Worm (Caenorhabditis elegans) whole organism, late embryonic: ENCODE data around the gene T19C4.1.

ENCODE experiments used
- C38D4.7 ChIP-seq: fragments of 200-800 bp; sonication (Bioruptor generic); optimal IDR thresholded peaks from 2 replicates; lab custom pipeline; 2018; ENCODE audit warnings: mild to moderate bottlenecking, missing genetic modification characterization, moderate library complexity, missing compliant biosample characterization
- F13H6.1 ChIP-seq: sonication (generic microtip); optimal IDR thresholded peaks from 2 replicates; lab custom pipeline; 2016; ENCODE audit warnings: missing genetic modification characterization, missing compliant biosample characterization
- T23F11.4 ChIP-seq: fragments of 200-800 bp; sonication (Bioruptor generic); optimal IDR thresholded peaks from 2 replicates; lab custom pipeline; 2018; ENCODE audit warnings: mild to moderate bottlenecking, missing genetic modification characterization, missing compliant biosample characterization
- Y22D7AL.16 ChIP-seq: sonication (generic microtip); optimal IDR thresholded peaks from 2 replicates; lab custom pipeline; 2016; ENCODE audit warnings: missing genetic modification characterization, missing compliant biosample characterization
- ahr-1 ChIP-seq: sonication (generic microtip); optimal IDR thresholded peaks from 2 replicates; lab custom pipeline; 2016; ENCODE audit warnings: missing genetic modification characterization, missing compliant biosample characterization
- ceh-14 ChIP-seq: sonication (generic microtip); optimal IDR thresholded peaks from 2 replicates; lab custom pipeline; 2016; ENCODE audit warnings: missing genotype, missing genetic modification characterization, missing compliant biosample characterization
- ceh-24 ChIP-seq: sonication (generic microtip); optimal IDR thresholded peaks from 2 replicates; lab custom pipeline; 2016; ENCODE audit warnings: mild to moderate bottlenecking, missing genetic modification characterization, missing compliant biosample characterization
- ceh-30 ChIP-seq: fragments of 150-350 bp; optimal IDR thresholded peaks from 2 replicates; lab custom pipeline; 2014; ENCODE audit warnings: missing biosample characterization, missing genetic modification characterization
- ceh-34 ChIP-seq: sonication (generic microtip); optimal IDR thresholded peaks from 2 replicates; lab custom pipeline; 2016; ENCODE audit warnings: mild to moderate bottlenecking, missing genetic modification characterization, missing compliant biosample characterization
- ceh-45 ChIP-seq: fragments of 200-800 bp; sonication (Bioruptor generic); IDR thresholded peaks from 2 replicates; pipeline ENCODE4 v1.3.6; 2022; ENCODE audit warnings: missing genetic modification reagents, missing genetic modification characterization, missing compliant biosample characterization
- ceh-48 ChIP-seq: sonication (generic microtip); optimal IDR thresholded peaks from 2 replicates; lab custom pipeline; 2016; ENCODE audit warnings: missing genetic modification characterization, inconsistent platforms, missing compliant biosample characterization
- ceh-6 ChIP-seq: fragments of 200-800 bp; sonication (Bioruptor generic); optimal IDR thresholded peaks from 2 replicates; lab custom pipeline; 2018; ENCODE audit warnings: mild to moderate bottlenecking, missing genetic modification characterization, missing compliant biosample characterization
- elt-2 ChIP-seq: sonication (generic microtip); optimal IDR thresholded peaks from 2 replicates; lab custom pipeline; 2016; ENCODE audit warnings: missing genetic modification reagents, missing genetic modification characterization, missing compliant biosample characterization
- hlh-13 ChIP-seq: fragments of 200-800 bp; sonication (Bioruptor generic); optimal IDR thresholded peaks from 2 replicates; lab custom pipeline; 2018; ENCODE audit warnings: mild to moderate bottlenecking, missing genetic modification characterization, missing compliant biosample characterization
- hlh-30 ChIP-seq: sonication (generic microtip); optimal IDR thresholded peaks from 2 replicates; lab custom pipeline; 2017; ENCODE audit warnings: antibody characterized with exemption, missing genetic modification characterization, missing compliant biosample characterization; ENCODE audit not compliant: insufficient read depth
- hlh-6 ChIP-seq: sonication (generic microtip); optimal IDR thresholded peaks from 2 replicates; lab custom pipeline; 2016; ENCODE audit warnings: missing genotype, missing genetic modification characterization, missing compliant biosample characterization
- hlh-8 ChIP-seq: sonication (generic microtip); optimal IDR thresholded peaks from 2 replicates; lab custom pipeline; 2016; ENCODE audit warnings: missing genotype, missing genetic modification characterization, missing compliant biosample characterization
- lim-6 ChIP-seq: sonication (generic microtip); optimal IDR thresholded peaks from 2 replicates; lab custom pipeline; 2016; ENCODE audit warnings: missing genetic modification characterization, missing compliant biosample characterization
- lin-11 ChIP-seq: fragments of 200-800 bp; sonication (Bioruptor generic); optimal IDR thresholded peaks from 2 replicates; lab custom pipeline; 2018; ENCODE audit warnings: mild to moderate bottlenecking, missing genetic modification characterization, missing compliant biosample characterization
- madf-2 ChIP-seq: sonication (generic microtip); optimal IDR thresholded peaks from 2 replicates; lab custom pipeline; 2017; ENCODE audit warnings: missing genetic modification characterization, missing compliant biosample characterization
- nfya-1 ChIP-seq: sonication (generic microtip); optimal IDR thresholded peaks from 2 replicates; lab custom pipeline; 2017; ENCODE audit warnings: missing genetic modification characterization, mild to moderate bottlenecking, missing compliant biosample characterization, antibody characterized with exemption, moderate library complexity
- nhr-11 ChIP-seq: fragments of 150-350 bp; optimal IDR thresholded peaks from 2 replicates; lab custom pipeline; 2014; ENCODE audit warnings: missing biosample characterization, missing genetic modification characterization
- nhr-232 ChIP-seq: sonication (generic microtip); optimal IDR thresholded peaks from 2 replicates; lab custom pipeline; 2016; ENCODE audit warnings: missing genetic modification characterization, missing compliant biosample characterization
- pag-3 ChIP-seq: sonication (generic microtip); optimal IDR thresholded peaks from 2 replicates; lab custom pipeline; 2016; ENCODE audit warnings: missing compliant biosample characterization, missing genetic modification characterization, borderline replicate concordance
- pax-1 ChIP-seq: fragments of 150-350 bp; optimal IDR thresholded peaks from 2 replicates; lab custom pipeline; 2014; ENCODE audit warnings: missing biosample characterization, missing genetic modification characterization
- pha-2 ChIP-seq: sonication (generic microtip); optimal IDR thresholded peaks from 2 replicates; lab custom pipeline; 2017; ENCODE audit warnings: mild to moderate bottlenecking, missing genetic modification characterization, missing compliant biosample characterization
- pros-1 ChIP-seq: fragments of 150-350 bp; optimal IDR thresholded peaks from 2 replicates; lab custom pipeline; 2014; ENCODE audit warnings: missing biosample characterization, missing genetic modification reagents, missing genetic modification characterization
- ref-2 ChIP-seq: sonication (generic microtip); optimal IDR thresholded peaks from 2 replicates; lab custom pipeline; 2016; ENCODE audit warnings: missing genetic modification characterization, missing compliant biosample characterization
- rnt-1 ChIP-seq: sonication (generic microtip); optimal IDR thresholded peaks from 2 replicates; lab custom pipeline; 2016; ENCODE audit warnings: missing genetic modification characterization, missing compliant biosample characterization
- sdc-2 ChIP-seq: sonication (generic microtip); optimal IDR thresholded peaks from 2 replicates; lab custom pipeline; 2016; ENCODE audit warnings: missing genotype, missing genetic modification characterization, missing compliant biosample characterization
- tbx-7 ChIP-seq: sonication (generic microtip); optimal IDR thresholded peaks from 2 replicates; lab custom pipeline; 2016; ENCODE audit warnings: missing genotype, missing genetic modification characterization, missing compliant biosample characterization
- ttx-3 ChIP-seq: sonication (generic microtip); optimal IDR thresholded peaks from 2 replicates; lab custom pipeline; 2016; ENCODE audit warnings: missing genetic modification reagents, missing genetic modification characterization, missing compliant biosample characterization
- unc-42 ChIP-seq: sonication (generic microtip); optimal IDR thresholded peaks from 2 replicates; lab custom pipeline; 2016; ENCODE audit warnings: missing genotype, missing genetic modification characterization, missing compliant biosample characterization
- unc-55 ChIP-seq: sonication (generic microtip); optimal IDR thresholded peaks from 2 replicates; lab custom pipeline; 2017; ENCODE audit warnings: missing biosample characterization, missing genetic modification reagents, missing genetic modification characterization
- unc-86 ChIP-seq: sonication (generic microtip); optimal IDR thresholded peaks from 2 replicates; lab custom pipeline; 2016; ENCODE audit warnings: missing genetic modification characterization, missing compliant biosample characterization
- zip-5 ChIP-seq: sonication (generic microtip); optimal IDR thresholded peaks from 2 replicates; lab custom pipeline; 2016; ENCODE audit warnings: missing genetic modification characterization, missing compliant biosample characterization

The T19C4.1 gene

DNA sequence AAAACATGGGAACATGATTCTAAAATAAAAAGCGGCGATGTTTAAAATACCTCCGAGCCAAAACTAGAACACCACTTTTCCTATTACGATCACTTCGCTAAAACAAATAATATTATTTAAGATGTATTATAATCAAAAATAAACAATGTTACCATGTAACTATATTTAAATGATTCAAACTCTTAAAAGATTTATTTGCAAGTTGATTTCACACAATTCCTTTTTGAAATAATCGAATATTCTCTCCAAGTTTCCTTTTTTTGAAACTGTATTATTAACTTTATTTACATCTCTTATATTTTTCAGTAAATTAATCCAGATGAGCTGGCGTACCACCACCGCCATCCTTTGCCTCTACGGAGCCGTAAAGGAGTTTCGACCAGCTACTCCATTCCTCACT lies 8.3 kb upstream of the T19C4.1 start, which contains the start of gene folt-1:
Gene folt-1, plus strand, starts transcription at position 301 of the 400 bp plus-strand sequence.
- TF ChIP-seq unc-55 (no peak), pag-3 (tag; lab: Kevin White, UChicago) (no peak), ceh-24 (tag; lab: Kevin White, UChicago) (no peak), ahr-1 (tag; lab: Kevin White, UChicago) (no peak), zip-5 (no peak), ceh-45 (GFP tag; lab: Robert Waterston, UW) (no peak), C38D4.7 (GFP tag; lab: Kevin White, UChicago) (no peak), hlh-6 (no peak), ceh-30 (tag; lab: Kevin White, UChicago) (no peak), ttx-3 (tag; lab: Kevin White, UChicago) (no peak), pros-1 (no peak), unc-42 (tag; lab: Kevin White, UChicago) (no peak), nhr-11 (tag; lab: Kevin White, UChicago) (no peak), sdc-2 (tag; lab: Kevin White, UChicago) (no peak), lim-6 (tag; lab: Kevin White, UChicago) (no peak), nfya-1 (tag; lab: Kevin White, UChicago) (no peak), madf-2 (tag; lab: Kevin White, UChicago) (no peak), ceh-48 (no peak), unc-86 (tag; lab: Kevin White, UChicago) (no peak)

DNA sequence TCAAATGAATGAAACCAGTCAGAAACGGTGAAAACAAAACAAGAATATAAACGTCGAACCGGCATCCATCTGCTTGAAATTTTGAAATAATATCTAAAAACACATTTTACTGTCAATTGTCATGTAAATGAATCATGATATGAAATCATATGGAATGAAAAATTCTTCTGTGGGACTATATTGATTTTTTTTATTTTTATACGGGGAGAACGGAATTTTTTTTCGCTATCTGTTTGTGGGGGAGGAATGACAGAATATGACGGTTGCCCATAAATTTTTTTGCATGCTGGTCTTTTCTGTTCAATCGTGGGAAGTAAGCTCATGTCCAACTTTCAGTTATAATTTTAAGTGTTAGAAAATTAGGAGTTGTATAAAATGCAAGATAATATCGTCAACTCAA lies 4.8 kb upstream of the T19C4.1 start, which contains the start of gene C06H2.7:
Gene C06H2.7, minus strand, starts transcription at position 101 of the 400 bp plus-strand sequence.
- TF ChIP-seq unc-86 (tag; lab: Kevin White, UChicago) (no peak), pha-2 (tag; lab: Kevin White, UChicago) (no peak), nhr-11 (tag; lab: Kevin White, UChicago) (no peak), Y22D7AL.16 (tag; lab: Kevin White, UChicago) (no peak), lin-11 (tag; lab: Kevin White, UChicago) (no peak), ceh-6 (GFP tag; lab: Kevin White, UChicago) (no peak), elt-2 (tag; lab: Kevin White, UChicago) (no peak), ref-2 (tag; lab: Kevin White, UChicago) (no peak)

DNA sequence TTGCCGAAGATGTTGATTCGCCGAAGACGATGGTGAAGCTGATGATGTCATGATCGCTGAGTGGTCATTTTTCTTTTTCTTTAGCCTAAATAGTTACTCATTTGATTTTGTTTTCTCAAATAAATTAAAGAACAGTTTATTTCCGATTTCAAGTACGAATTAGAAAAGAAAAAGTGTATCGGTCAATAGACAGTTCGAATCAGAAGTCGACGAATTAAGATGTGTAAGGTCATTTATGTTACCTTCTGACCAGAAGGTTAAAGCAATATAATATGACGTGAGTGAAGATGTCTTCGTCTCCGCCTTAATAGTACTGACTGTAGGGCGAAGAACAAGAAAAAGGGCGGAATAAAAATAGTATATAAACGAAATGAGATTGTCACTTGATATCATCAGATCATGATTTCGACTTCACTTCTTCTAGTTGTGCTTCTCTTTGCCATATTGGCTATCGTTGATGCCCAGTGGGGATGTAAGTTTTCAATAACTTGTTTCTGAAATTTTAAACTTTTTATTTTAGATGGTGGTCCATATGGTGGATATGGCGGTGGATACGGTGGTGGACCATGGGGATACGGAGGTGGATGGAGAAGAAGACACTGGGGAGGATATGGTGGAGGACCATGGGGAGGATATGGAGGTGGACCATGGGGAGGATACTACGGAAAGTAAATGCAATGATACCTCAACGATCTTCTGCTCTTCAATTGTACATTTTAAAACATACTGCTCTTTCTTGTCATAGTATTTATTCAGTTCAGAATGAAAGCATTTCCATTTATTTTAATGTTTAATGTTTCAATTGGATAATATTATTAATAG lies 2.3 kb upstream of the T19C4.1 start, which contains the start of the genes T19C4.24 and nlp-33:
Gene T19C4.24, minus strand, starts transcription at position 51 of the 822 bp plus-strand sequence.
Gene nlp-33, plus strand, starts transcription at position 389 of the 822 bp plus-strand sequence.
- no peak for TF ChIP-seq nhr-232 (tag; lab: Kevin White, UChicago)
- no peak for TF ChIP-seq ceh-45 (GFP tag; lab: Robert Waterston, UW)
- no peak for TF ChIP-seq ceh-24 (tag; lab: Kevin White, UChicago)

DNA sequence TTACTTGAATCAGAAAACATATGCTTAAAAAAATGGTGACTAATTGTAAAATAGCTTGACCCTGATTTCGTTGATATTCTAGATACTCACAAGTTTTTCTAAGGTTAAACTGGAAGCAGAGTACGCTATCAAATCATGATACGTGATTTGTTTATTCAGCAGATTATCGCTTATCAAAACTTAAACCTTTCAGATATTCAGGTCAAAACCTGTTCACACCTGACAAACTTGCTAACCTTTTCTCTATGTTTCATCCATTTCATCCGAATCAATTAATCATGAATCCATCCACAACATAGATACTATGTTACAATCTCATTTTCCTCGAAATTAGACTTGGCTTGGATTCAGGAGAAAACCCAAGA lies 1.7 kb upstream of the T19C4.1 start:
- TF ChIP-seq unc-55 (no peak), tbx-7 (no peak), ref-2 (tag; lab: Kevin White, UChicago) (no peak), hlh-13 (no peak), pag-3 (tag; lab: Kevin White, UChicago) (no peak), ceh-24 (tag; lab: Kevin White, UChicago) (no peak), pha-2 (tag; lab: Kevin White, UChicago) (no peak), lim-6 (tag; lab: Kevin White, UChicago) (no peak), ceh-34 (tag; lab: Kevin White, UChicago) (no peak), sdc-2 (tag; lab: Kevin White, UChicago) (no peak), zip-5 (no peak)

ce11 chrV:11148971-11149370 lies 534 bp upstream of the T19C4.1 start:
- TF ChIP-seq ceh-6 (GFP tag; lab: Kevin White, UChicago) (no peak), ceh-14 (tag; lab: Kevin White, UChicago) (no peak), rnt-1 (tag; lab: Kevin White, UChicago) (no peak), hlh-30 (no peak), hlh-8 (tag; lab: Kevin White, UChicago) (no peak), madf-2 (tag; lab: Kevin White, UChicago) (no peak), T23F11.4 (GFP tag; lab: Kevin White, UChicago) (no peak), lim-6 (tag; lab: Kevin White, UChicago) (no peak), F13H6.1 (tag; lab: Kevin White, UChicago) (no peak), ceh-48 (no peak), tbx-7 (no peak), nhr-11 (tag; lab: Kevin White, UChicago) (no peak), pax-1 (tag; lab: Kevin White, UChicago) (no peak)
- TF ChIP-seq, all 69 proteins: peak for 0
